Fruit fly (Drosophila melanogaster) whole organism, prepupa: Measurements from ENCODE around the gene CG31633.

Source experiments
- Blimp-1 ChIP-seq: fragments of 200-800 bp; sonication (Bioruptor generic); optimal IDR thresholded peaks from 3 replicates; lab custom pipeline; 2017; ENCODE audit warnings: missing biosample characterization, missing genetic modification characterization, mild to moderate bottlenecking, moderate library complexity, missing genetic modification reagents
- CG10631 ChIP-seq: fragments of 200-800 bp; sonication (Bioruptor generic); optimal IDR thresholded peaks from 2 replicates; lab custom pipeline; 2016; ENCODE audit warnings: missing biosample characterization, missing genetic modification characterization
- CG10669 ChIP-seq: fragments of 200-800 bp; sonication (Bioruptor generic); optimal IDR thresholded peaks from 3 replicates; lab custom pipeline; 2018; ENCODE audit warnings: missing biosample characterization, mild to moderate bottlenecking, missing genetic modification characterization, moderate library complexity
- CG15336 ChIP-seq: fragments of 200-800 bp; sonication (Bioruptor generic); IDR thresholded peaks from 2 replicates; pipeline ENCODE4 v1.3.6; 2022; ENCODE audit warnings: missing biosample characterization, missing genetic modification characterization
- CG1621 ChIP-seq: fragments of 200-800 bp; sonication (Bioruptor generic); optimal IDR thresholded peaks from 3 replicates; lab custom pipeline; 2018; ENCODE audit warnings: missing biosample characterization, mild to moderate bottlenecking, missing genetic modification characterization
- CG3032 ChIP-seq: fragments of 200-800 bp; optimal IDR thresholded peaks from 2 replicates; lab custom pipeline; 2019; ENCODE audit warnings: missing biosample characterization, mild to moderate bottlenecking, missing genetic modification characterization, moderate library complexity
- CG31627 ChIP-seq: fragments of 200-800 bp; sonication (Bioruptor generic); optimal IDR thresholded peaks from 3 replicates; lab custom pipeline; 2016; ENCODE audit warnings: missing biosample characterization, missing genetic modification characterization
- CG32006 ChIP-seq: fragments of 200-800 bp; sonication (Bioruptor generic); optimal IDR thresholded peaks from 3 replicates; lab custom pipeline; 2017; ENCODE audit warnings: missing biosample characterization, mild to moderate bottlenecking, missing genetic modification characterization
- CG34406 ChIP-seq: fragments of 200-800 bp; sonication (Bioruptor generic); optimal IDR thresholded peaks from 3 replicates; lab custom pipeline; 2016; ENCODE audit warnings: missing biosample characterization, missing genetic modification characterization
- CG3919 ChIP-seq: fragments of 200-800 bp; sonication (Bioruptor generic); optimal IDR thresholded peaks from 3 replicates; lab custom pipeline; 2016; ENCODE audit warnings: missing biosample characterization, missing genetic modification characterization
- CG4318 ChIP-seq: fragments of 200-800 bp; sonication (Bioruptor generic); optimal IDR thresholded peaks from 3 replicates; lab custom pipeline; 2017; ENCODE audit warnings: missing biosample characterization, mild to moderate bottlenecking, missing genetic modification characterization
- CG6163 ChIP-seq: fragments of 200-800 bp; sonication (Bioruptor generic); IDR thresholded peaks from 3 replicates; pipeline ENCODE4 v1.3.6; 2022; ENCODE audit warnings: missing biosample characterization, missing genetic modification characterization
- CG6808 ChIP-seq: fragments of 200-800 bp; sonication (Bioruptor generic); optimal IDR thresholded peaks from 3 replicates; lab custom pipeline; 2017; ENCODE audit warnings: missing biosample characterization, missing genetic modification characterization, mild to moderate bottlenecking, moderate library complexity, missing genetic modification reagents
- CG6854 ChIP-seq: fragments of 200-800 bp; sonication (Bioruptor generic); optimal IDR thresholded peaks from 2 replicates; lab custom pipeline; 2017; ENCODE audit warnings: missing biosample characterization, mild to moderate bottlenecking, missing genetic modification characterization
- CG7368 ChIP-seq: fragments of 200-800 bp; sonication (Bioruptor generic); optimal IDR thresholded peaks from 3 replicates; lab custom pipeline; 2016; ENCODE audit warnings: missing biosample characterization, missing genetic modification characterization
- CG8119 ChIP-seq: fragments of 200-800 bp; sonication (Bioruptor generic); IDR thresholded peaks from 3 replicates; pipeline ENCODE4 v1.3.6; 2022; ENCODE audit warnings: missing biosample characterization, missing genetic modification characterization
- CG8319 ChIP-seq: fragments of 200-800 bp; sonication (Bioruptor generic); optimal IDR thresholded peaks from 3 replicates; lab custom pipeline; 2016; ENCODE audit warnings: missing biosample characterization, missing genetic modification characterization
- CG8632 ChIP-seq: fragments of 200-800 bp; sonication (Bioruptor generic); optimal IDR thresholded peaks from 3 replicates; lab custom pipeline; 2016; ENCODE audit warnings: missing biosample characterization, missing genetic modification characterization
- CG9139 ChIP-seq: fragments of 200-800 bp; sonication (Bioruptor generic); optimal IDR thresholded peaks from 3 replicates; lab custom pipeline; 2017; ENCODE audit warnings: missing biosample characterization, mild to moderate bottlenecking, missing genetic modification characterization
- Eip75B ChIP-seq: fragments of 200-800 bp; sonication (Bioruptor generic); optimal IDR thresholded peaks from 3 replicates; lab custom pipeline; 2016; ENCODE audit warnings: missing biosample characterization, missing genetic modification characterization
- Eip78C ChIP-seq: fragments of 200-800 bp; sonication (Bioruptor generic); peaks from one replicate; lab custom pipeline; 2016; ENCODE audit warnings: missing biosample characterization, missing genetic modification characterization
- Eip93F ChIP-seq: fragments of 200-800 bp; sonication (Bioruptor generic); optimal IDR thresholded peaks from 2 replicates; lab custom pipeline; 2016; ENCODE audit warnings: missing biosample characterization, mild to moderate bottlenecking, missing genetic modification characterization
- Ets96B ChIP-seq: fragments of 200-800 bp; optimal IDR thresholded peaks from 2 replicates; lab custom pipeline; 2019; ENCODE audit warnings: missing biosample characterization, mild to moderate bottlenecking, missing genetic modification characterization, moderate library complexity
- Gug ChIP-seq: fragments of 200-800 bp; sonication (Bioruptor generic); IDR thresholded peaks from 2 replicates; pipeline ENCODE4 v1.3.6; 2022; ENCODE audit warnings: missing biosample characterization, missing genetic modification characterization
- Hr38 ChIP-seq: sonication (Bioruptor generic); optimal IDR thresholded peaks from 2 replicates; lab custom pipeline; 2016; ENCODE audit warnings: missing biosample characterization, missing genetic modification characterization
- Hr39 ChIP-seq: fragments of 200-800 bp; sonication (Bioruptor generic); optimal IDR thresholded peaks from 2 replicates; lab custom pipeline; 2016; ENCODE audit warnings: missing biosample characterization, missing genetic modification characterization
- Hr4 ChIP-seq: fragments of 200-800 bp; sonication (Bioruptor generic); optimal IDR thresholded peaks from 3 replicates; lab custom pipeline; 2016; ENCODE audit warnings: missing biosample characterization, missing genetic modification characterization
- Lpt ChIP-seq: fragments of 200-800 bp; sonication (Bioruptor generic); optimal IDR thresholded peaks from 3 replicates; lab custom pipeline; 2016; ENCODE audit warnings: missing biosample characterization, missing genetic modification characterization
- Met ChIP-seq: fragments of 200-800 bp; sonication (Bioruptor generic); optimal IDR thresholded peaks from 3 replicates; lab custom pipeline; 2016; ENCODE audit warnings: missing biosample characterization, missing genetic modification characterization
- OdsH ChIP-seq: fragments of 200-800 bp; sonication (Bioruptor generic); optimal IDR thresholded peaks from 3 replicates; lab custom pipeline; 2016; ENCODE audit warnings: missing biosample characterization, missing genetic modification characterization
- Smox ChIP-seq: fragments of 200-800 bp; sonication (Bioruptor generic); optimal IDR thresholded peaks from 3 replicates; lab custom pipeline; 2016; ENCODE audit warnings: missing biosample characterization, missing genetic modification characterization
- Sox102F ChIP-seq: fragments of 200-800 bp; sonication (Bioruptor generic); optimal IDR thresholded peaks from 2 replicates; lab custom pipeline; 2016; ENCODE audit warnings: missing biosample characterization, mild to moderate bottlenecking, missing genetic modification characterization
- Sox15 ChIP-seq: fragments of 200-800 bp; sonication (Bioruptor generic); optimal IDR thresholded peaks from 3 replicates; lab custom pipeline; 2016; ENCODE audit warnings: missing biosample characterization, missing genetic modification characterization
- achi ChIP-seq: fragments of 200-800 bp; sonication (Bioruptor generic); optimal IDR thresholded peaks from 3 replicates; lab custom pipeline; 2016; ENCODE audit warnings: missing biosample characterization, missing genetic modification characterization
- acj6 ChIP-seq: fragments of 200-800 bp; sonication (Bioruptor generic); optimal IDR thresholded peaks from 3 replicates; lab custom pipeline; 2016; ENCODE audit warnings: missing biosample characterization, missing genetic modification characterization
- cyc ChIP-seq: fragments of 200-800 bp; sonication (Bioruptor generic); optimal IDR thresholded peaks from 3 replicates; lab custom pipeline; 2016; ENCODE audit warnings: missing biosample characterization, missing genetic modification characterization
- dac ChIP-seq: fragments of 200-800 bp; sonication (Bioruptor generic); optimal IDR thresholded peaks from 2 replicates; lab custom pipeline; 2017; ENCODE audit warnings: missing biosample characterization, mild to moderate bottlenecking, missing genetic modification characterization
- dsx ChIP-seq: fragments of 200-800 bp; optimal IDR thresholded peaks from 3 replicates; lab custom pipeline; 2019; ENCODE audit warnings: missing biosample characterization, mild to moderate bottlenecking, missing genetic modification characterization, moderate library complexity; ENCODE audit not compliant: poor library complexity, severe bottlenecking
- eg ChIP-seq: fragments of 200-800 bp; sonication (Bioruptor generic); IDR thresholded peaks from 3 replicates; pipeline ENCODE4 v1.3.6; 2022; ENCODE audit warnings: missing biosample characterization, missing genetic modification characterization
- esn ChIP-seq: fragments of 200-800 bp; sonication (Bioruptor generic); optimal IDR thresholded peaks from 2 replicates; lab custom pipeline; 2016; ENCODE audit warnings: missing biosample characterization, mild to moderate bottlenecking, missing genetic modification characterization, moderate library complexity
- fkh ChIP-seq: fragments of 200-800 bp; sonication (Bioruptor generic); optimal IDR thresholded peaks from 3 replicates; lab custom pipeline; 2017; ENCODE audit warnings: missing biosample characterization, mild to moderate bottlenecking, missing genetic modification characterization, moderate library complexity
- lz ChIP-seq: fragments of 200-800 bp; sonication (Bioruptor generic); optimal IDR thresholded peaks from 3 replicates; lab custom pipeline; 2016; ENCODE audit warnings: missing biosample characterization, missing genetic modification characterization
- pdm3 ChIP-seq: fragments of 200-800 bp; sonication (Bioruptor generic); optimal IDR thresholded peaks from 3 replicates; lab custom pipeline; 2016; ENCODE audit warnings: missing biosample characterization, missing genetic modification characterization
- salr ChIP-seq, 2 experiments: fragments of 200-800 bp; sonication (Bioruptor generic); optimal IDR thresholded peaks; 3 replicates each; lab custom pipeline; 2016 to 2018; ENCODE audit warnings: missing biosample characterization in 2 of 2, missing genetic modification characterization in 2 of 2, mild to moderate bottlenecking in 1 of 2
- ss ChIP-seq, 2 experiments: fragments of 200-800 bp; sonication (Bioruptor generic); optimal IDR thresholded peaks; 2 replicates in 1 of 2; 3 replicates in 1 of 2; lab custom pipeline; 2017 to 2018; ENCODE audit warnings: mild to moderate bottlenecking in 2 of 2, missing biosample characterization in 2 of 2, missing genetic modification characterization in 2 of 2, moderate library complexity in 1 of 2
- topi ChIP-seq: fragments of 200-800 bp; sonication (Bioruptor generic); optimal IDR thresholded peaks from 3 replicates; lab custom pipeline; 2016; ENCODE audit warnings: missing biosample characterization, missing genetic modification characterization
- vri ChIP-seq: fragments of 200-800 bp; sonication (Bioruptor generic); optimal IDR thresholded peaks from 3 replicates; lab custom pipeline; 2016; ENCODE audit warnings: missing biosample characterization, mild to moderate bottlenecking, missing genetic modification characterization

Gene CG31633

dm6 chr2L:6693794-6694254 is 37.7 kb upstream of the CG31633 start (continued):
- TF ChIP-seq CG6854 (GFP tag; lab: Kevin White, UChicago): peak; percentile 38
- peak in 1 of 2 experiments; percentile 79 for TF ChIP-seq salr (GFP tag; optimal IDR thresholded peaks at IDR 0.05; lab: Kevin White, UChicago)
- peak; percentile 81 for TF ChIP-seq CG6808 (GFP tag; lab: Kevin White, UChicago)
- TF ChIP-seq topi (GFP tag; lab: Kevin White, UChicago): peak; percentile 58
- peak; percentile 6 for TF ChIP-seq Hr39 (GFP tag; lab: Kevin White, UChicago)
- TF ChIP-seq CG7368: no peak
- TF ChIP-seq lz (GFP tag; lab: Kevin White, UChicago): peak; percentile 49
- peak; percentile 72 for TF ChIP-seq Hr4 (GFP tag; lab: Kevin White, UChicago)
- peak; percentile 61 for TF ChIP-seq CG10631 (GFP tag; lab: Kevin White, UChicago)
- TF ChIP-seq cyc (GFP tag; lab: Kevin White, UChicago): peak; percentile 18
- TF ChIP-seq Blimp-1: no peak
- TF ChIP-seq Eip75B (GFP tag; lab: Kevin White, UChicago): peak; percentile 68
- no peak for TF ChIP-seq Hr38 (GFP tag; lab: Kevin White, UChicago)
- peak; percentile 64 for TF ChIP-seq Lpt (GFP tag; lab: Kevin White, UChicago)
- TF ChIP-seq Sox15: peak; percentile 11
- peak; percentile 56 for TF ChIP-seq dac (GFP tag; lab: Kevin White, UChicago)
- TF ChIP-seq eg (GFP tag; lab: Robert Waterston, UW): peak; percentile 42; the same call in 1 of the 3 replicates
- TF ChIP-seq vri (GFP tag; lab: Kevin White, UChicago): peak; percentile 20
- peak; percentile 33 for TF ChIP-seq Smox (GFP tag; lab: Kevin White, UChicago)
- peak; percentile 65 for TF ChIP-seq Met (GFP tag; lab: Kevin White, UChicago)
- peak; percentile 2 for TF ChIP-seq CG8319 (GFP tag; lab: Kevin White, UChicago)
- TF ChIP-seq CG15336: peak; percentile 80
- TF ChIP-seq OdsH: peak; percentile 60
- peak; percentile 95 for TF ChIP-seq Eip78C (GFP tag; lab: Kevin White, UChicago)
- TF ChIP-seq achi (GFP tag; lab: Kevin White, UChicago): peak; percentile 59
- TF ChIP-seq ss (GFP tag; optimal IDR thresholded peaks at IDR 0.05; lab: Kevin White, UChicago): peak; percentile 74 to 75
- peak; percentile 36 for TF ChIP-seq Sox102F (GFP tag; lab: Kevin White, UChicago)
- TF ChIP-seq CG8119 (GFP tag; lab: Robert Waterston, UW): peak; percentile 74
- TF ChIP-seq CG9139 (GFP tag; lab: Kevin White, UChicago): peak; percentile 62
- TF ChIP-seq CG8632 (GFP tag; lab: Kevin White, UChicago): peak; percentile 50
- peak; percentile 77 for TF ChIP-seq CG3032 (tag; lab: Kevin White, UChicago)
- TF ChIP-seq CG34406: peak; percentile 44
- TF ChIP-seq dsx (GFP tag; lab: Kevin White, UChicago): peak; percentile 72

- TF ChIP-seq acj6 (GFP tag; lab: Kevin White, UChicago) (peak; percentile 20), CG4318 (GFP tag; lab: Kevin White, UChicago) (no peak), Gug (no peak), esn (no peak), Hr4 (GFP tag; lab: Kevin White, UChicago) (peak; percentile 45), CG10631 (GFP tag; lab: Kevin White, UChicago) (peak; percentile 36), CG3919 (GFP tag; lab: Kevin White, UChicago) (peak; percentile 14), CG32006 (GFP tag; lab: Kevin White, UChicago) (peak; percentile 42), CG1621 (no peak), Eip93F (GFP tag; lab: Kevin White, UChicago) (no peak), CG9139 (GFP tag; lab: Kevin White, UChicago) (no peak), CG31627 (GFP tag; lab: Kevin White, UChicago) (no peak), CG8319 (GFP tag; lab: Kevin White, UChicago) (no peak), fkh (GFP tag; lab: Kevin White, UChicago) (no peak), Eip75B (GFP tag; lab: Kevin White, UChicago) (peak; percentile 9), OdsH (peak; percentile 22), Hr39 (GFP tag; lab: Kevin White, UChicago) (peak; percentile 15), Ets96B (tag; lab: Kevin White, UChicago) (peak; percentile 8), CG15336 (peak; percentile 39; the same call in 1 of the 2 replicates), dac (GFP tag; lab: Kevin White, UChicago) (no peak), Eip78C (GFP tag; lab: Kevin White, UChicago) (peak; percentile 31), dsx (GFP tag; lab: Kevin White, UChicago) (no peak), CG8119 (GFP tag; lab: Robert Waterston, UW) (peak; percentile 48; the same call in 1 of the 3 replicates), CG10669 (peak; percentile 14), pdm3 (GFP tag; lab: Kevin White, UChicago) (peak; percentile 27), Smox (GFP tag; lab: Kevin White, UChicago) (peak; percentile 1), CG6163 (peak; percentile 52; the same call in 2 of the 3 replicates)
These were observed 35.9 kb upstream of the CG31633 start for dm6 chr2L:6692048-6692447.
